Fruit fly (Drosophila melanogaster) whole organism, embryonic: ENCODE results near the gene Ser12.
A peak's percentile ranks its signal among the peaks of the same experiment; 100 is the strongest.

Source experiments
- Abd-B ChIP-seq: fragments of 200-800 bp; sonication (Bioruptor generic); optimal IDR thresholded peaks from 2 replicates; lab custom pipeline; 2018; ENCODE audit warnings: missing biosample characterization, mild to moderate bottlenecking, missing genetic modification characterization, moderate library complexity
- Atf-2 ChIP-seq: fragments of 200-800 bp; sonication (Bioruptor generic); optimal IDR thresholded peaks from 2 replicates; lab custom pipeline; 2016; ENCODE audit warnings: missing biosample characterization, missing genetic modification characterization
- Awh ChIP-seq: fragments of 200-800 bp; sonication (Bioruptor generic); IDR thresholded peaks from 2 replicates; pipeline ENCODE4, ENCODE4 v1.3.6; 2022; ENCODE audit warnings: missing biosample characterization, missing genetic modification characterization
- B-H2 ChIP-seq: fragments of 200-800 bp; sonication (Bioruptor generic); optimal IDR thresholded peaks from 2 replicates; lab custom pipeline; 2018; ENCODE audit warnings: missing biosample characterization, mild to moderate bottlenecking, missing genetic modification characterization
- CG10209 ChIP-seq: fragments of 200-800 bp; sonication (Bioruptor generic); optimal IDR thresholded peaks from 3 replicates; lab custom pipeline; 2017; ENCODE audit warnings: missing biosample characterization, mild to moderate bottlenecking, missing genetic modification characterization, missing genetic modification reagents
- CG10654 ChIP-seq: fragments of 200-800 bp; sonication (Bioruptor generic); optimal IDR thresholded peaks from 2 replicates; lab custom pipeline; 2016; ENCODE audit warnings: missing biosample characterization, missing genetic modification characterization
- CG11560 ChIP-seq: fragments of 200-800 bp; sonication (Bioruptor generic); IDR thresholded peaks from 3 replicates; pipeline ENCODE4 v1.3.6; 2022; ENCODE audit warnings: missing biosample characterization, missing genetic modification characterization
- CG12391 ChIP-seq: fragments of 200-800 bp; sonication (Bioruptor generic); optimal IDR thresholded peaks from 3 replicates; lab custom pipeline; 2018; ENCODE audit warnings: missing biosample characterization, mild to moderate bottlenecking, missing genetic modification characterization, moderate library complexity
- CG14667 ChIP-seq: fragments of 200-800 bp; sonication (Bioruptor generic); IDR thresholded peaks from 2 replicates; pipeline ENCODE4 v1.3.6; 2022; ENCODE audit warnings: missing biosample characterization, missing genetic modification characterization
- CG1603 ChIP-seq: fragments of 200-800 bp; sonication (Bioruptor generic); optimal IDR thresholded peaks from 2 replicates; lab custom pipeline; 2019; ENCODE audit warnings: missing biosample characterization, mild to moderate bottlenecking, missing genetic modification characterization, moderate library complexity
- CG16779 ChIP-seq: fragments of 200-800 bp; sonication (Bioruptor generic); IDR thresholded peaks from 2 replicates; pipeline ENCODE4 v1.3.6; 2022; ENCODE audit warnings: missing biosample characterization, missing genetic modification characterization
- CG17186 ChIP-seq: fragments of 200-800 bp; sonication (Bioruptor generic); optimal IDR thresholded peaks from 3 replicates; lab custom pipeline; 2017; ENCODE audit warnings: missing biosample characterization, missing genetic modification reagents, missing genetic modification characterization
- CG17359 ChIP-seq: fragments of 200-800 bp; sonication (Bioruptor generic); optimal IDR thresholded peaks from 3 replicates; lab custom pipeline; 2018; ENCODE audit warnings: missing biosample characterization, mild to moderate bottlenecking, missing genetic modification characterization, moderate library complexity
- CG17612 ChIP-seq: fragments of 200-800 bp; sonication (Bioruptor generic); IDR thresholded peaks from 2 replicates; pipeline ENCODE4 v1.3.6; 2022; ENCODE audit warnings: missing biosample characterization, missing genetic modification characterization
- CG18599 ChIP-seq: fragments of 200-800 bp; sonication (Bioruptor generic); optimal IDR thresholded peaks from 3 replicates; lab custom pipeline; 2017; ENCODE audit warnings: missing biosample characterization, missing genetic modification characterization, mild to moderate bottlenecking, moderate library complexity, missing genetic modification reagents
- CG30431 ChIP-seq: fragments of 200-800 bp; sonication (Bioruptor generic); optimal IDR thresholded peaks from 2 replicates; lab custom pipeline; 2017; ENCODE audit warnings: missing biosample characterization, missing genetic modification characterization
- CG42726 ChIP-seq: fragments of 200-800 bp; sonication (Bioruptor generic); IDR thresholded peaks from 2 replicates; pipeline ENCODE4 v1.3.6; 2022; ENCODE audit warnings: missing biosample characterization, missing genetic modification characterization; ENCODE audit not compliant: partially characterized antibody
- CG7271 ChIP-seq: fragments of 200-800 bp; sonication (Bioruptor generic); optimal IDR thresholded peaks from 2 replicates; lab custom pipeline; 2018; ENCODE audit warnings: missing biosample characterization, mild to moderate bottlenecking, missing genetic modification characterization, moderate library complexity
- CG7372 ChIP-seq: fragments of 200-800 bp; sonication (Bioruptor generic); IDR thresholded peaks from 2 replicates; pipeline ENCODE4 v1.3.6; 2022; ENCODE audit warnings: missing biosample characterization, missing genetic modification characterization
- CG7963 ChIP-seq: fragments of 200-800 bp; sonication (Bioruptor generic); IDR thresholded peaks from 3 replicates; pipeline ENCODE4 v1.3.6; 2022; ENCODE audit warnings: missing biosample characterization, missing genetic modification characterization; ENCODE audit not compliant: partially characterized antibody
- CG9727 ChIP-seq: fragments of 200-800 bp; sonication (Bioruptor generic); optimal IDR thresholded peaks from 3 replicates; lab custom pipeline; 2017; ENCODE audit warnings: missing biosample characterization, mild to moderate bottlenecking, missing genetic modification characterization
- CG9876 ChIP-seq: fragments of 200-800 bp; sonication (Bioruptor generic); optimal IDR thresholded peaks from 2 replicates; lab custom pipeline; 2016; ENCODE audit warnings: missing biosample characterization, missing genetic modification characterization
- CG9932 ChIP-seq: fragments of 200-800 bp; sonication (Bioruptor generic); IDR thresholded peaks from 2 replicates; pipeline ENCODE4 v1.3.6; 2022; ENCODE audit warnings: missing biosample characterization, missing genetic modification characterization
- Dll ChIP-seq: fragments of 200-800 bp; sonication (Bioruptor generic); IDR thresholded peaks from 4 replicates; pipeline ENCODE4 v1.3.6; 2022; ENCODE audit warnings: missing biosample characterization, missing genetic modification characterization; ENCODE audit not compliant: partially characterized antibody
- Fer2 ChIP-seq: fragments of 200-800 bp; sonication (Bioruptor generic); optimal IDR thresholded peaks from 2 replicates; lab custom pipeline; 2018; ENCODE audit warnings: missing biosample characterization, mild to moderate bottlenecking, missing genetic modification characterization, moderate library complexity
- GATAe ChIP-seq: fragments of 200-800 bp; sonication (Bioruptor generic); conservative IDR thresholded peaks from 2 replicates; pipeline ENCODE4 v1.3.6; 2022; ENCODE audit warnings: missing biosample characterization, missing genetic modification characterization
- MBD-R2 ChIP-seq: fragments of 200-800 bp; sonication (Bioruptor generic); IDR thresholded peaks from 2 replicates; pipeline ENCODE4 v1.3.6; 2022; ENCODE audit warnings: missing biosample characterization, missing genetic modification characterization
- Myb ChIP-seq: fragments of 200-800 bp; sonication (Bioruptor generic); optimal IDR thresholded peaks from 2 replicates; lab custom pipeline; 2016; ENCODE audit warnings: missing biosample characterization, missing genetic modification characterization
- Oli ChIP-seq: fragments of 200-800 bp; sonication (Bioruptor generic); optimal IDR thresholded peaks from 2 replicates; lab custom pipeline; 2018; ENCODE audit warnings: missing biosample characterization, mild to moderate bottlenecking, missing genetic modification characterization, moderate library complexity
- Ravus ChIP-seq: fragments of 200-800 bp; sonication (Bioruptor generic); IDR thresholded peaks from 2 replicates; pipeline ENCODE4 v1.3.6; 2022; ENCODE audit warnings: missing biosample characterization, missing genetic modification characterization
- Rx ChIP-seq: fragments of 200-800 bp; sonication (Bioruptor generic); IDR thresholded peaks from 2 replicates; pipeline ENCODE4 v1.3.6; 2022; ENCODE audit warnings: missing biosample characterization, missing genetic modification characterization
- az2 ChIP-seq: fragments of 200-800 bp; sonication (Bioruptor generic); optimal IDR thresholded peaks from 3 replicates; lab custom pipeline; 2016; ENCODE audit warnings: missing biosample characterization, missing genetic modification characterization
- bowl ChIP-seq: fragments of 200-800 bp; sonication (Bioruptor generic); IDR thresholded peaks from 2 replicates; pipeline ENCODE4 v1.3.6; 2022; ENCODE audit warnings: missing biosample characterization, missing genetic modification characterization
- corto ChIP-seq: fragments of 200-800 bp; sonication (Bioruptor generic); optimal IDR thresholded peaks from 2 replicates; lab custom pipeline; 2016; ENCODE audit warnings: missing biosample characterization, mild to moderate bottlenecking, missing genetic modification characterization, moderate library complexity
- croc ChIP-seq: fragments of 200-800 bp; sonication (Bioruptor generic); conservative IDR thresholded peaks from 3 replicates; pipeline ENCODE4 v1.3.6; 2022; ENCODE audit warnings: missing biosample characterization, missing genetic modification characterization
- dan ChIP-seq: fragments of 200-800 bp; sonication (Bioruptor generic); IDR thresholded peaks from 2 replicates; pipeline ENCODE4 v1.3.6; 2022; ENCODE audit warnings: missing biosample characterization, missing genetic modification characterization
- fru ChIP-seq: fragments of >200 bp; optimal IDR thresholded peaks from 2 replicates; lab custom pipeline; 2017
- fu2 ChIP-seq: fragments of 200-800 bp; sonication (Bioruptor generic); optimal IDR thresholded peaks from 2 replicates; lab custom pipeline; 2016; ENCODE audit warnings: missing biosample characterization, missing genetic modification characterization
- gcm2 ChIP-seq: fragments of 200-800 bp; sonication (Bioruptor generic); optimal IDR thresholded peaks from 2 replicates; lab custom pipeline; 2016; ENCODE audit warnings: missing biosample characterization, missing genetic modification characterization
- ham ChIP-seq: fragments of 200-800 bp; sonication (Bioruptor generic); IDR thresholded peaks from 2 replicates; pipeline ENCODE4 v1.3.6; 2022; ENCODE audit warnings: missing biosample characterization, missing genetic modification characterization
- mirr ChIP-seq: fragments of 200-800 bp; sonication (Bioruptor generic); optimal IDR thresholded peaks from 3 replicates; lab custom pipeline; 2018; ENCODE audit warnings: missing biosample characterization, mild to moderate bottlenecking, missing genetic modification characterization
- pfk ChIP-seq: fragments of 200-800 bp; sonication (Bioruptor generic); optimal IDR thresholded peaks from 2 replicates; lab custom pipeline; 2018; ENCODE audit warnings: missing biosample characterization, mild to moderate bottlenecking, missing genetic modification characterization, moderate library complexity
- pita ChIP-seq: fragments of 200-800 bp; sonication (Bioruptor generic); optimal IDR thresholded peaks from 2 replicates; lab custom pipeline; 2017; ENCODE audit warnings: missing biosample characterization, mild to moderate bottlenecking, missing genetic modification characterization
- repo ChIP-seq: fragments of 200-800 bp; sonication (Bioruptor generic); optimal IDR thresholded peaks from 2 replicates; lab custom pipeline; 2016; ENCODE audit warnings: missing biosample characterization, missing genetic modification characterization
- slou ChIP-seq: fragments of 200-800 bp; sonication (Bioruptor generic); optimal IDR thresholded peaks from 3 replicates; lab custom pipeline; 2016; ENCODE audit warnings: missing biosample characterization, missing genetic modification characterization
- sna ChIP-seq: fragments of 200-800 bp; sonication (Bioruptor generic); IDR thresholded peaks from 2 replicates; pipeline ENCODE4 v1.3.6; 2022; ENCODE audit warnings: missing biosample characterization, missing genetic modification characterization; ENCODE audit not compliant: partially characterized antibody
- sob ChIP-seq: fragments of 200-800 bp; sonication (Bioruptor generic); IDR thresholded peaks from 2 replicates; pipeline ENCODE4 v1.3.6; 2022; ENCODE audit warnings: missing biosample characterization, missing genetic modification characterization
- ssp ChIP-seq: fragments of 200-800 bp; sonication (Bioruptor generic); IDR thresholded peaks from 2 replicates; pipeline ENCODE4 v1.3.6; 2022; ENCODE audit warnings: missing biosample characterization, missing genetic modification characterization
- zf30C ChIP-seq: fragments of 200-800 bp; sonication (Bioruptor generic); optimal IDR thresholded peaks from 3 replicates; lab custom pipeline; 2018; ENCODE audit warnings: missing biosample characterization, mild to moderate bottlenecking, missing genetic modification characterization

The Ser12 gene

DNA sequence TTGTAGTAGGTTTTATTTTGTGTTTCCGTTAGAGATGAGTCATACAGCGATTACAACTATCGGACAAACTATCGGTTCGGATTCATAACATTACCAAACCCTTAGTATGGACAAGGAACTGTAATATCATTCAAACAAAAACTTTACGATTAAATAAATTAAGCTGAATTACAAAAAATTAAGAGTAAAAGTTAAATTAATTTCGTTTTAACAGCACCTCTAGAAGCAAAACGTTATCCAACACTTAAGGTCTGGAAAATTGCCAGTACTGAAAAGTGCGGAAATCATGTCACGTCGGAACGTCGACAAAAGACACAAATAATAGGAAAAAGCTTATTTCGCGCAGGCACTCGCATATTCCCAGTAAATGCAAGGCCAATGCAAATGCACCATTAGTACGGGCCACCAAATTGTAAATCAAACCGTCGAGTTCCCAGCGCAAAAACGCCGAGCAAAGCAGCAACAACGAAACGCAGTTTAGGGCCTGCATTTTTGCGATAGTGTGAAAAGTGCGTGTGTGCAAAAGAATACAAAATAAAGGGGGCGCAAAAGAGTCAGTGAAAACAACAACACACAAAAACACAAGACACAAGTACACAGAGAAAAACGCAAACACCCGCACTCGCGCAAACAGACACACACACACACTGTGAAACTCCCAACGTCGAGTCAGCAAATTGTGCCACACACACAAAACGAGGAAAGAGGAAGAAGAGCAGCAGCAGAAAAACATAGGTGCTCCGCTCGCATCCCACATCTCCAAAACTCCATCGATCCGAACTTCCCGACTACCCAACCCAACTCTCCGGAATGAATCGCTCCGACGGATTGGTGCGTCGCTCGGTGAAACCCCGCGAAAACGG lies 24.6 kb downstream of the Ser12 start, which contains the start of the genes CG15387 and sau (continued):
- TF ChIP-seq repo (GFP tag; lab: Kevin White, UChicago) (peak; percentile 75), ham (GFP tag; lab: Robert Waterston, UW) (no peak), CG30431 (peak; percentile 50), CG12391 (tag; lab: Kevin White, UChicago) (peak; percentile 95), croc (GFP tag; lab: Robert Waterston, UW) (peak; percentile 65), CG17612 (GFP tag; lab: Robert Waterston, UW) (0 out of 2 replicates have a peak, but pooled peaks have one; percentile 35), CG42726 (peak; percentile 70; the same call in 1 of the 2 replicates), B-H2 (GFP tag; lab: Kevin White, UChicago) (peak; percentile 94), sna (GFP tag; lab: Robert Waterston, UW) (peak; percentile 94), Fer2 (tag; lab: Kevin White, UChicago) (peak; percentile 85), Abd-B (peak; percentile 82), Oli (tag; lab: Kevin White, UChicago) (peak; percentile 78), fu2 (GFP tag; lab: Kevin White, UChicago) (peak; percentile 91), CG11560 (tag; lab: Robert Waterston, UW) (peak; percentile 49; the same call in 2 of the 3 replicates), CG9932 (GFP tag; lab: Robert Waterston, UW) (peak; percentile 91), CG9727 (peak; percentile 91), dan (GFP tag; lab: Robert Waterston, UW) (no peak), az2 (peak; percentile 84), Rx (GFP tag; lab: Robert Waterston, UW) (peak; percentile 66), sob (peak; percentile 93), slou (GFP tag; lab: Kevin White, UChicago) (peak; percentile 88), pita (no peak), CG9876 (GFP tag; lab: Kevin White, UChicago) (peak; percentile 78), ssp (GFP tag; lab: Robert Waterston, UW) (peak; percentile 74), CG7372 (GFP tag; lab: Robert Waterston, UW) (peak; percentile 83), Awh (peak; percentile 65), CG17359 (tag; lab: Kevin White, UChicago) (peak; percentile 84), GATAe (GFP tag; lab: Robert Waterston, UW) (no peak; the same call in 1 of the 2 replicates), Myb (GFP tag; lab: Kevin White, UChicago) (peak; percentile 80), bowl (GFP tag; lab: Robert Waterston, UW) (no peak), fru (lab: Kevin White, UChicago) (no peak), CG7963 (GFP tag; lab: Robert Waterston, UW) (peak; percentile 77; the same call in 2 of the 3 replicates), zf30C (GFP tag; lab: Kevin White, UChicago) (peak; percentile 65), CG14667 (GFP tag; lab: Robert Waterston, UW) (peak; percentile 65), corto (GFP tag; lab: Kevin White, UChicago) (peak; percentile 82), Ravus (GFP tag; lab: Robert Waterston, UW) (peak; percentile 46), CG1603 (tag; lab: Kevin White, UChicago) (peak; percentile 84), MBD-R2 (GFP tag; lab: Robert Waterston, UW) (peak; percentile 90), CG10654 (GFP tag; lab: Kevin White, UChicago) (peak; percentile 87), CG17186 (GFP tag; lab: Kevin White, UChicago) (peak; percentile 79), mirr (GFP tag; lab: Kevin White, UChicago) (peak; percentile 81), pfk (GFP tag; lab: Kevin White, UChicago) (peak; percentile 32), CG10209 (GFP tag; lab: Kevin White, UChicago) (peak; percentile 86), CG7271 (tag; lab: Kevin White, UChicago) (peak; percentile 19), Dll (GFP tag; lab: Robert Waterston, UW) (peak; percentile 96), CG18599 (GFP tag; lab: Kevin White, UChicago) (peak; percentile 90), Atf-2 (GFP tag; lab: Kevin White, UChicago) (peak; percentile 91), gcm2 (GFP tag; lab: Kevin White, UChicago) (no peak), CG16779 (GFP tag; lab: Robert Waterston, UW) (peak; percentile 64)
